Worm (Caenorhabditis elegans) whole organism, early embryonic: ENCODE data around the gene picd-1.

Experiments
- B0310.2 ChIP-seq: sonication (generic microtip); optimal IDR thresholded peaks from 2 replicates; lab custom pipeline; 2016; ENCODE audit warnings: mild to moderate bottlenecking, missing genetic modification characterization, missing compliant biosample characterization
- hmbx-1 ChIP-seq: sonication (generic microtip); optimal IDR thresholded peaks from 2 replicates; lab custom pipeline; 2016; ENCODE audit warnings: mild to moderate bottlenecking, missing genetic modification characterization, missing compliant biosample characterization

- TF ChIP-seq hmbx-1 (tag; lab: Kevin White, UChicago) (no peak), B0310.2 (tag; lab: Kevin White, UChicago) (no peak)
Measured at ce11 chrV:137667-138066, 33.0 kb downstream of the picd-1 start.
